Worm (Caenorhabditis elegans) whole organism, young adult: Measurements from ENCODE around the gene srt-45.

ENCODE experiments used
- F37B4.10 ChIP-seq: fragments of 200-800 bp; sonication (Bioruptor generic); IDR thresholded peaks from 2 replicates; pipeline ENCODE4 v1.3.6; 2022; ENCODE audit warnings: missing genetic modification characterization, missing compliant biosample characterization
- F39B2.1 ChIP-seq: fragments of 200-800 bp; sonication (Bioruptor generic); IDR thresholded peaks from 2 replicates; pipeline ENCODE4 v1.3.6; 2022; ENCODE audit warnings: missing genetic modification reagents, missing genetic modification characterization, missing compliant biosample characterization
- Y79H2A.3 ChIP-seq: fragments of 200-800 bp; sonication (Bioruptor generic); conservative IDR thresholded peaks from 2 replicates; pipeline ENCODE4 v1.3.6; 2022; ENCODE audit warnings: missing genetic modification reagents, missing genetic modification characterization, missing compliant biosample characterization
- bed-2 ChIP-seq: fragments of 200-800 bp; sonication (Bioruptor generic); IDR thresholded peaks from 2 replicates; pipeline ENCODE4 v1.3.6; 2022; ENCODE audit warnings: missing genetic modification reagents, missing genetic modification characterization, missing compliant biosample characterization
- lag-1 ChIP-seq: fragments of 200-800 bp; sonication (Bioruptor generic); IDR thresholded peaks from 2 replicates; pipeline ENCODE4 v1.3.6; 2022; ENCODE audit warnings: missing genetic modification reagents, missing genetic modification characterization, missing compliant biosample characterization
- lin-40 ChIP-seq: sonication (generic microtip); optimal IDR thresholded peaks from 2 replicates; lab custom pipeline; 2016; ENCODE audit warnings: missing genetic modification characterization, mild to moderate bottlenecking, missing compliant biosample characterization, missing genotype, missing genetic modification reagents
- lir-1 ChIP-seq: fragments of 200-800 bp; sonication (Bioruptor generic); conservative IDR thresholded peaks from 2 replicates; pipeline ENCODE4 v1.3.6; 2022; ENCODE audit warnings: missing genetic modification reagents, missing genetic modification characterization, missing compliant biosample characterization
- unc-62 ChIP-seq: fragments of 150-350 bp; optimal IDR thresholded peaks from 2 replicates; lab custom pipeline; 2014; ENCODE audit warnings: missing biosample characterization, missing genetic modification reagents, missing genetic modification characterization

DNA sequence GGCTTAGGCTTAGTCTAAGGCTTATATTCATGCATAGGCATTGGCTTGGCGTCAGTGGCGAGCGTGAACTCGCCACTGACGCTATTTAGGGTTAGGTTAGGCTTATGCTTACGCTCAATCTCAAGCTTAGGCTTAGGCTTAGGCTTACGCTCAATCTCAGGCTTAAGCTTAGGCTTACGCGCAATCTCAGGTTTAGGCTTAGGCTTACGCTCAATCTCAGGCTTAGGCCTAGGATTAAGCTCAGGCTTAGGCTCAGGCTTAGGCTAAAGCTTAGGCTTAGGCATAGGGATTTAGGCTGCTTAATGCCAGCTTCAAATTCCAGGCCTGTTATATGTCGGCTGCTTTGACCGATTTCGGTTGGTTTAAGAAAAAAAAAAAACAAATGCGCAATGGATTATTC lies 36.2 kb downstream of the srt-45 start:
- TF ChIP-seq F39B2.1 (GFP tag; lab: Robert Waterston, UW) (no peak), Y79H2A.3 (GFP tag; lab: Robert Waterston, UW) (no peak), F37B4.10 (GFP tag; lab: Robert Waterston, UW) (no peak), bed-2 (GFP tag; lab: Robert Waterston, UW) (no peak), lin-40 (tag; lab: Kevin White, UChicago) (no peak), unc-62 (no peak), lag-1 (GFP tag; lab: Robert Waterston, UW) (no peak), lir-1 (GFP tag; lab: Robert Waterston, UW) (no peak)
